Fruit fly (Drosophila melanogaster) whole organism, embryonic: Measurements from ENCODE around the gene CG2931.

Experiments
- Atf6 ChIP-seq: fragments of 200-800 bp; sonication (Bioruptor generic); IDR thresholded peaks from 2 replicates; pipeline ENCODE4 v1.3.6; 2022; ENCODE audit warnings: missing biosample characterization, missing genetic modification characterization
- CG10209 ChIP-seq: fragments of 200-800 bp; sonication (Bioruptor generic); optimal IDR thresholded peaks from 3 replicates; lab custom pipeline; 2017; ENCODE audit warnings: missing biosample characterization, mild to moderate bottlenecking, missing genetic modification characterization, missing genetic modification reagents
- CG11093 ChIP-seq: fragments of 200-800 bp; sonication (Bioruptor generic); IDR thresholded peaks from 3 replicates; pipeline ENCODE4 v1.3.6; 2022; ENCODE audit warnings: missing biosample characterization, missing genetic modification characterization
- CG11695 ChIP-seq: fragments of 200-800 bp; sonication (Bioruptor generic); IDR thresholded peaks from 3 replicates; pipeline ENCODE4 v1.3.6; 2022; ENCODE audit warnings: missing biosample characterization, missing genetic modification characterization
- CG11696 ChIP-seq: fragments of 200-800 bp; sonication (Bioruptor generic); IDR thresholded peaks from 2 replicates; pipeline ENCODE4 v1.3.6; 2022; ENCODE audit warnings: missing biosample characterization, missing genetic modification characterization
- CG12155 ChIP-seq: fragments of 200-800 bp; sonication (Bioruptor generic); optimal IDR thresholded peaks from 3 replicates; lab custom pipeline; 2016; ENCODE audit warnings: missing biosample characterization, missing genetic modification characterization
- CG13123 ChIP-seq: fragments of 200-800 bp; sonication (Bioruptor generic); optimal IDR thresholded peaks from 2 replicates; lab custom pipeline; 2016; ENCODE audit warnings: missing biosample characterization, missing genetic modification characterization
- CG15073 ChIP-seq: fragments of 200-800 bp; sonication (Bioruptor generic); optimal IDR thresholded peaks from 2 replicates; lab custom pipeline; 2016; ENCODE audit warnings: missing biosample characterization, missing genetic modification characterization
- CG15514 ChIP-seq: fragments of 200-800 bp; sonication (Bioruptor generic); optimal IDR thresholded peaks from 3 replicates; lab custom pipeline; 2017; ENCODE audit warnings: missing biosample characterization, missing genetic modification characterization, mild to moderate bottlenecking, moderate library complexity, missing genetic modification reagents
- CG2199 ChIP-seq: fragments of 200-800 bp; sonication (Bioruptor generic); IDR thresholded peaks from 3 replicates; pipeline ENCODE4 v1.3.6; 2022; ENCODE audit warnings: missing biosample characterization, missing genetic modification characterization
- CG33557 ChIP-seq: fragments of 200-800 bp; sonication (Bioruptor generic); optimal IDR thresholded peaks from 2 replicates; lab custom pipeline; 2019; ENCODE audit warnings: missing biosample characterization, mild to moderate bottlenecking, missing genetic modification characterization, moderate library complexity
- CG3407 ChIP-seq: fragments of 200-800 bp; sonication (Bioruptor generic); optimal IDR thresholded peaks from 2 replicates; lab custom pipeline; 2018; ENCODE audit warnings: missing biosample characterization, mild to moderate bottlenecking, missing genetic modification characterization
- CG34422 ChIP-seq: fragments of 200-800 bp; sonication (Bioruptor generic); IDR thresholded peaks from 3 replicates; pipeline ENCODE4 v1.3.6; 2022; ENCODE audit warnings: missing biosample characterization, missing genetic modification characterization
- CG3838 ChIP-seq: fragments of 200-800 bp; sonication (Bioruptor generic); optimal IDR thresholded peaks from 3 replicates; lab custom pipeline; 2016; ENCODE audit warnings: missing biosample characterization, missing genetic modification characterization
- CG4404 ChIP-seq: fragments of 200-800 bp; sonication (Bioruptor generic); IDR thresholded peaks from 2 replicates; pipeline ENCODE4 v1.3.6; 2022; ENCODE audit warnings: missing biosample characterization, missing genetic modification characterization
- CG9817 ChIP-seq: fragments of 200-800 bp; sonication (Bioruptor generic); optimal IDR thresholded peaks from 2 replicates; lab custom pipeline; 2018; ENCODE audit warnings: missing biosample characterization, mild to moderate bottlenecking, missing genetic modification characterization, moderate library complexity
- CG9876 ChIP-seq: fragments of 200-800 bp; sonication (Bioruptor generic); optimal IDR thresholded peaks from 2 replicates; lab custom pipeline; 2016; ENCODE audit warnings: missing biosample characterization, missing genetic modification characterization
- CG9932 ChIP-seq: fragments of 200-800 bp; sonication (Bioruptor generic); IDR thresholded peaks from 2 replicates; pipeline ENCODE4 v1.3.6; 2022; ENCODE audit warnings: missing biosample characterization, missing genetic modification characterization
- D19B ChIP-seq: fragments of 200-800 bp; sonication (Bioruptor generic); optimal IDR thresholded peaks from 2 replicates; lab custom pipeline; 2017; ENCODE audit warnings: missing biosample characterization, mild to moderate bottlenecking, missing genetic modification characterization
- Dref ChIP-seq: fragments of 200-800 bp; sonication (Bioruptor generic); IDR thresholded peaks from 2 replicates; pipeline ENCODE4 v1.3.6; 2022; ENCODE audit warnings: missing biosample characterization, missing genetic modification characterization
- Ets97D ChIP-seq: fragments of 200-800 bp; sonication (Bioruptor generic); optimal IDR thresholded peaks from 3 replicates; lab custom pipeline; 2016; ENCODE audit warnings: missing biosample characterization, missing genetic modification characterization
- Hey ChIP-seq: fragments of 200-800 bp; sonication (Bioruptor generic); optimal IDR thresholded peaks from 3 replicates; lab custom pipeline; 2018; ENCODE audit warnings: missing biosample characterization, mild to moderate bottlenecking, missing genetic modification characterization
- Hmx ChIP-seq: fragments of 200-800 bp; sonication (Bioruptor generic); optimal IDR thresholded peaks from 2 replicates; lab custom pipeline; 2016; ENCODE audit warnings: missing biosample characterization, missing genetic modification characterization
- Jarid2 ChIP-seq: fragments of 200-800 bp; sonication (Bioruptor generic); optimal IDR thresholded peaks from 3 replicates; lab custom pipeline; 2017; ENCODE audit warnings: mild to moderate bottlenecking, missing biosample characterization, missing genetic modification reagents, missing genetic modification characterization
- MTF-1 ChIP-seq: fragments of 200-800 bp; sonication (Bioruptor generic); optimal IDR thresholded peaks from 2 replicates; lab custom pipeline; 2018; ENCODE audit warnings: missing biosample characterization, mild to moderate bottlenecking, missing genetic modification characterization, borderline replicate concordance
- Med ChIP-seq: fragments of 200-800 bp; sonication (Bioruptor generic); peaks from one replicate; lab custom pipeline; 2016; ENCODE audit warnings: missing biosample characterization, missing genetic modification characterization, mild to moderate bottlenecking, inconsistent platforms, moderate library complexity
- Oaz ChIP-seq: fragments of 200-800 bp; sonication (Bioruptor generic); IDR thresholded peaks from 2 replicates; pipeline ENCODE4 v1.3.6; 2022; ENCODE audit warnings: missing biosample characterization, missing genetic modification characterization
- Spps ChIP-seq: fragments of 200-800 bp; sonication (Bioruptor generic); optimal IDR thresholded peaks from 2 replicates; lab custom pipeline; 2018; ENCODE audit warnings: missing biosample characterization, mild to moderate bottlenecking, missing genetic modification characterization
- Taf1 ChIP-seq: fragments of 200-800 bp; sonication (Bioruptor generic); IDR thresholded peaks from 2 replicates; pipeline ENCODE4 v1.3.6; 2022; ENCODE audit warnings: missing biosample characterization, missing genetic modification characterization
- YL-1 ChIP-seq: fragments of 200-800 bp; sonication (Bioruptor generic); optimal IDR thresholded peaks from 3 replicates; lab custom pipeline; 2017; ENCODE audit warnings: missing biosample characterization, mild to moderate bottlenecking, missing genetic modification characterization
- ac ChIP-seq: fragments of 200-800 bp; sonication (Bioruptor generic); optimal IDR thresholded peaks from 3 replicates; lab custom pipeline; 2017; ENCODE audit warnings: missing biosample characterization, mild to moderate bottlenecking, missing genetic modification characterization
- az2 ChIP-seq: fragments of 200-800 bp; sonication (Bioruptor generic); optimal IDR thresholded peaks from 3 replicates; lab custom pipeline; 2016; ENCODE audit warnings: missing biosample characterization, missing genetic modification characterization
- cas ChIP-seq: fragments of 200-800 bp; sonication (Bioruptor generic); IDR thresholded peaks from 2 replicates; pipeline ENCODE4 v1.3.6; 2022; ENCODE audit warnings: missing biosample characterization, missing genetic modification characterization
- caup ChIP-seq: fragments of 200-800 bp; sonication (Bioruptor generic); optimal IDR thresholded peaks from 3 replicates; lab custom pipeline; 2017; ENCODE audit warnings: missing biosample characterization, mild to moderate bottlenecking, missing genetic modification characterization, moderate library complexity; ENCODE audit not compliant: severe bottlenecking
- chinmo ChIP-seq: fragments of 200-800 bp; sonication (Bioruptor generic); IDR thresholded peaks from 4 replicates; pipeline ENCODE4 v1.3.6; 2022; ENCODE audit warnings: missing biosample characterization, missing genetic modification characterization; ENCODE audit not compliant: partially characterized antibody
- chn ChIP-seq: fragments of 200-800 bp; sonication (Bioruptor generic); optimal IDR thresholded peaks from 2 replicates; lab custom pipeline; 2016; ENCODE audit warnings: missing biosample characterization, missing genetic modification characterization
- da ChIP-seq: fragments of 200-800 bp; sonication (Bioruptor generic); optimal IDR thresholded peaks from 2 replicates; lab custom pipeline; 2016; ENCODE audit warnings: missing biosample characterization, missing genetic modification characterization
- exex ChIP-seq: fragments of 200-800 bp; sonication (Bioruptor generic); optimal IDR thresholded peaks from 4 replicates; lab custom pipeline; 2018; ENCODE audit warnings: missing biosample characterization, mild to moderate bottlenecking, missing genetic modification characterization, moderate library complexity
- fd64A ChIP-seq: fragments of 200-800 bp; sonication (Bioruptor generic); optimal IDR thresholded peaks from 3 replicates; lab custom pipeline; 2018; ENCODE audit warnings: missing biosample characterization, mild to moderate bottlenecking, missing genetic modification characterization
- gcm ChIP-seq: fragments of 200-800 bp; sonication (Bioruptor generic); optimal IDR thresholded peaks from 2 replicates; lab custom pipeline; 2019; ENCODE audit warnings: missing biosample characterization, mild to moderate bottlenecking, missing genetic modification characterization, moderate library complexity
- kay ChIP-seq: fragments of 200-800 bp; sonication (Bioruptor generic); optimal IDR thresholded peaks from 2 replicates; lab custom pipeline; 2016; ENCODE audit warnings: missing biosample characterization, missing genetic modification characterization
- otp ChIP-seq: fragments of 200-800 bp; sonication (Bioruptor generic); IDR thresholded peaks from 3 replicates; pipeline ENCODE4, ENCODE4 v1.3.6; 2022; ENCODE audit warnings: missing biosample characterization, missing genetic modification characterization
- pho ChIP-seq: fragments of 200-800 bp; sonication (Bioruptor generic); optimal IDR thresholded peaks from 2 replicates; lab custom pipeline; 2016; ENCODE audit warnings: missing biosample characterization, missing genetic modification characterization
- pros ChIP-seq: fragments of 200-800 bp; sonication (Bioruptor generic); optimal IDR thresholded peaks from 3 replicates; lab custom pipeline; 2019; ENCODE audit warnings: missing biosample characterization, mild to moderate bottlenecking, missing genetic modification characterization, moderate library complexity
- row ChIP-seq: fragments of 200-800 bp; sonication (Bioruptor generic); IDR thresholded peaks from 3 replicates; pipeline ENCODE4 v1.3.6; 2022; ENCODE audit warnings: missing biosample characterization, missing genetic modification characterization
- salm ChIP-seq: fragments of 200-800 bp; sonication (Bioruptor generic); optimal IDR thresholded peaks from 2 replicates; lab custom pipeline; 2018; ENCODE audit warnings: missing biosample characterization, mild to moderate bottlenecking, missing genetic modification characterization
- shn ChIP-seq: fragments of 200-800 bp; sonication (Bioruptor generic); optimal IDR thresholded peaks from 3 replicates; lab custom pipeline; 2016; ENCODE audit warnings: missing biosample characterization, missing genetic modification characterization
- sim ChIP-seq: fragments of 200-800 bp; sonication (Bioruptor generic); IDR thresholded peaks from 2 replicates; pipeline ENCODE4 v1.3.6; 2022; ENCODE audit warnings: missing biosample characterization, missing genetic modification characterization
- sna ChIP-seq: fragments of 200-800 bp; sonication (Bioruptor generic); IDR thresholded peaks from 2 replicates; pipeline ENCODE4 v1.3.6; 2022; ENCODE audit warnings: missing biosample characterization, missing genetic modification characterization; ENCODE audit not compliant: partially characterized antibody
- ttk ChIP-seq: fragments of 200-800 bp; sonication (Bioruptor generic); IDR thresholded peaks from 2 replicates; pipeline ENCODE4 v2.1.2; 2022; ENCODE audit warnings: missing biosample characterization, missing genetic modification characterization
- vvl ChIP-seq: fragments of 200-800 bp; sonication (Bioruptor generic); IDR thresholded peaks from 2 replicates; pipeline ENCODE4 v1.3.6; 2022; ENCODE audit warnings: missing biosample characterization, missing genetic modification characterization

CG2931 gene

dm6 chr3R:5547464-5547943, 20.9 kb downstream of the CG2931 start, which contains the start of gene CG2519 (continued):
- TF ChIP-seq D19B (GFP tag; lab: Kevin White, UChicago) (no peak), kay (no peak), Taf1 (GFP tag; lab: Robert Waterston, UW) (no peak), CG4404 (GFP tag; lab: Robert Waterston, UW) (no peak), vvl (GFP tag; lab: Robert Waterston, UW) (no peak), CG10209 (GFP tag; lab: Kevin White, UChicago) (peak; percentile 15), exex (tag; lab: Kevin White, UChicago) (no peak), Ets97D (peak; percentile 77), CG13123 (GFP tag; lab: Kevin White, UChicago) (no peak), CG15073 (no peak), pros (GFP tag; lab: Kevin White, UChicago) (peak; percentile 65), sim (GFP tag; lab: Robert Waterston, UW) (no peak; the same call in 1 of the 2 replicates), chn (GFP tag; lab: Kevin White, UChicago) (peak; percentile 62), CG34422 (GFP tag; lab: Robert Waterston, UW) (peak; percentile 87), caup (GFP tag; lab: Kevin White, UChicago) (no peak), CG11695 (GFP tag; lab: Robert Waterston, UW) (0 out of 3 replicates have a peak, but pooled peaks have one; percentile 19), CG2199 (GFP tag; lab: Robert Waterston, UW) (no peak; the same call in 2 of the 3 replicates), YL-1 (GFP tag; lab: Kevin White, UChicago) (peak; percentile 93), ttk (GFP tag; lab: Robert Waterston, UW) (peak; percentile 48; the same call in 1 of the 2 replicates), az2 (GFP tag; lab: Kevin White, UChicago) (peak; percentile 45), Hey (no peak), pho (GFP tag; lab: Kevin White, UChicago) (peak; percentile 77), gcm (no peak), Dref (GFP tag; lab: Robert Waterston, UW) (peak; percentile 95), Hmx (GFP tag; lab: Kevin White, UChicago) (no peak), Atf6 (GFP tag; lab: Robert Waterston, UW) (peak; percentile 49; the same call in 1 of the 2 replicates), CG11696 (no peak), MTF-1 (peak; percentile 53), da (GFP tag; lab: Kevin White, UChicago) (peak; percentile 53), CG9876 (no peak), sna (peak; percentile 87), otp (0 out of 3 replicates have a peak, but pooled peaks have one; percentile 6), CG12155 (GFP tag; lab: Kevin White, UChicago) (peak; percentile 58), Med (GFP tag; lab: Kevin White, UChicago) (peak; percentile 95), fd64A (no peak), salm (no peak), shn (GFP tag; lab: Kevin White, UChicago) (peak; percentile 65), Oaz (no peak), CG15514 (peak; percentile 86), CG3838 (no peak), chinmo (GFP tag; lab: Robert Waterston, UW) (peak; percentile 91), row (GFP tag; lab: Robert Waterston, UW) (peak; percentile 86), Spps (no peak), CG3407 (no peak), cas (GFP tag; lab: Robert Waterston, UW) (peak; percentile 33; the same call in 1 of the 2 replicates), CG9817 (tag; lab: Kevin White, UChicago) (peak; percentile 47), ac (GFP tag; lab: Kevin White, UChicago) (peak; percentile 10), CG9932 (GFP tag; lab: Robert Waterston, UW) (peak; percentile 91), Jarid2 (no peak), CG33557 (GFP tag; lab: Kevin White, UChicago) (no peak), CG11093 (no peak)
